Fruit fly (Drosophila melanogaster) whole organism, pupa: ENCODE results near the gene CG12608.

Source experiments
- CG10348 ChIP-seq: fragments of 200-800 bp; sonication (Bioruptor generic); IDR thresholded peaks from 2 replicates; pipeline ENCODE4 v1.3.6; 2022; ENCODE audit warnings: missing biosample characterization, missing genetic modification characterization
- CG12605 ChIP-seq: fragments of 200-800 bp; sonication (Bioruptor generic); IDR thresholded peaks from 2 replicates; pipeline ENCODE4 v1.3.6; 2022; ENCODE audit warnings: missing biosample characterization, missing genetic modification characterization
- CG13204 ChIP-seq: fragments of 200-800 bp; sonication (Bioruptor generic); optimal IDR thresholded peaks from 2 replicates; lab custom pipeline; 2018; ENCODE audit warnings: missing biosample characterization, mild to moderate bottlenecking, missing genetic modification characterization, moderate library complexity
- CG14655 ChIP-seq: fragments of 200-800 bp; sonication (Bioruptor generic); optimal IDR thresholded peaks from 3 replicates; lab custom pipeline; 2017; ENCODE audit warnings: mild to moderate bottlenecking, missing biosample characterization, missing genetic modification reagents, missing genetic modification characterization
- CG15710 ChIP-seq: fragments of 200-800 bp; sonication (Bioruptor generic); optimal IDR thresholded peaks from 2 replicates; lab custom pipeline; 2018; ENCODE audit warnings: missing biosample characterization, mild to moderate bottlenecking, missing genetic modification characterization, moderate library complexity
- CG17806 ChIP-seq: fragments of 200-800 bp; sonication (Bioruptor generic); optimal IDR thresholded peaks from 2 replicates; lab custom pipeline; 2018; ENCODE audit warnings: missing biosample characterization, mild to moderate bottlenecking, missing genetic modification characterization, moderate library complexity
- CG32121 ChIP-seq: fragments of 200-800 bp; sonication (Bioruptor generic); IDR thresholded peaks from 2 replicates; pipeline ENCODE4 v1.3.6; 2022; ENCODE audit warnings: missing biosample characterization, missing genetic modification characterization
- CG34367 ChIP-seq: fragments of 200-800 bp; sonication (Bioruptor generic); optimal IDR thresholded peaks from 2 replicates; lab custom pipeline; 2018; ENCODE audit warnings: missing biosample characterization, mild to moderate bottlenecking, missing genetic modification characterization
- CG4496 ChIP-seq: fragments of 200-800 bp; sonication (Bioruptor generic); IDR thresholded peaks from 3 replicates; pipeline ENCODE4 v1.3.6; 2022; ENCODE audit warnings: missing biosample characterization, missing genetic modification characterization
- CG8159 ChIP-seq: fragments of 200-800 bp; sonication (Bioruptor generic); optimal IDR thresholded peaks from 3 replicates; lab custom pipeline; 2018; ENCODE audit warnings: missing biosample characterization, mild to moderate bottlenecking, missing genetic modification characterization, moderate library complexity
- CG8301 ChIP-seq: fragments of 200-800 bp; sonication (Bioruptor generic); optimal IDR thresholded peaks from 2 replicates; lab custom pipeline; 2018; ENCODE audit warnings: missing biosample characterization, mild to moderate bottlenecking, missing genetic modification characterization
- CG9948 ChIP-seq: fragments of 200-800 bp; sonication (Bioruptor generic); optimal IDR thresholded peaks from 2 replicates; lab custom pipeline; 2018; ENCODE audit warnings: missing biosample characterization, mild to moderate bottlenecking, missing genetic modification characterization, moderate library complexity
- D1 ChIP-seq: fragments of 200-800 bp; sonication (Bioruptor generic); optimal IDR thresholded peaks from 2 replicates; lab custom pipeline; 2018; ENCODE audit warnings: missing biosample characterization, mild to moderate bottlenecking, missing genetic modification characterization, moderate library complexity
- EcR ChIP-seq: fragments of 200-800 bp; sonication (Bioruptor generic); optimal IDR thresholded peaks from 3 replicates; lab custom pipeline; 2019; ENCODE audit warnings: missing biosample characterization, missing genetic modification characterization, mild to moderate bottlenecking, moderate library complexity, missing genetic modification reagents
- Ets98B ChIP-seq: fragments of 200-800 bp; sonication (Bioruptor generic); IDR thresholded peaks from 2 replicates; pipeline ENCODE4 v1.3.6; 2022; ENCODE audit warnings: missing biosample characterization, missing genetic modification characterization
- Pif1A ChIP-seq: fragments of 200-800 bp; sonication (Bioruptor generic); optimal IDR thresholded peaks from 3 replicates; lab custom pipeline; 2016; ENCODE audit warnings: missing biosample characterization, missing genetic modification characterization
- Pif1B ChIP-seq: fragments of 200-800 bp; sonication (Bioruptor generic); optimal IDR thresholded peaks from 3 replicates; lab custom pipeline; 2016; ENCODE audit warnings: missing biosample characterization, missing genetic modification characterization
- Snoo ChIP-seq: fragments of 200-800 bp; sonication (Bioruptor generic); optimal IDR thresholded peaks from 3 replicates; lab custom pipeline; 2017; ENCODE audit warnings: missing biosample characterization, mild to moderate bottlenecking, missing genetic modification characterization, inconsistent platforms
- fd96Ca ChIP-seq: fragments of 200-800 bp; sonication (Bioruptor generic); IDR thresholded peaks from 3 replicates; pipeline ENCODE4 v1.3.6; 2022; ENCODE audit warnings: missing biosample characterization, missing genetic modification characterization
- gl ChIP-seq: fragments of 200-800 bp; sonication (Bioruptor generic); optimal IDR thresholded peaks from 2 replicates; lab custom pipeline; 2018; ENCODE audit warnings: missing biosample characterization, mild to moderate bottlenecking, missing genetic modification characterization
- rn ChIP-seq: fragments of 200-800 bp; sonication (Bioruptor generic); IDR thresholded peaks from 2 replicates; pipeline ENCODE4 v1.3.6; 2022; ENCODE audit warnings: missing biosample characterization, missing genetic modification characterization

Gene CG12608

DNA sequence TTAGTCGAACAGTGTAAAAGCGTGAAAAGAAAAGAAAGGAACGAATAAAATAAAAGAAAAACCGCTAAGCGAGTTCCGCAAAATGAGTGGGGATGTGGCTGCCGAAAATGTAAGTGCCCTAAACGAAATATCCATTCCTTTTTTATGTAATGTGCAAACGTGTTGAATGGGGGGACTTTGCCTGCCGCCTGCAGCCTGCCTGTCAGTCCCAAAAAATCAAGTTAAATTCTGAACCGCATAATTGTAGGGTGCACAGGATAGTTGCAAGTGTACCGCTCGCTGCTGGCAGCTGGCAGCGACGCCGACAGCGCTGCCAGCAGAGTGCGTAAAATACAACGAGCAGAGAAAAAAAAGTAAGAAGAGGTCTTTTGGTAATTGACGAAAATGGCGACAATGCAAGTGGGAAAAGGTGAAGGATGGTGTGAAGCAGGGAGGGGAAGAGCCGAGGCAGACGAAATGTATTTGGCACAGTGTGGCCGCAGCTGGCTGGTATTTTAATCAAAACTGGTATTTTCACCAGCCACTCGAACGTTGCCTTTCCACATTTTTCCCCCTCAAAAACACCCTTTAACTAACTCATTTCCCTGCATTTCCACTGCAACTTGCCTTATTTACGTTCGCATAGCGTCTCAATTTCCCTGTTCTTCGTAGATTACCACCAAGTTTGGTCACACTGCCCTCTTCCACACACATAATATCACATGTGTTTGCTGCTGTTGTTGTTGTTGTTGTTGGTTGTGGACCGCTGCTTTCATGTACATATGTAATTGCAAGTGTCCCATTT is 24.5 kb downstream of the CG12608 start:
- TF ChIP-seq CG10348 = no peak
- TF ChIP-seq Snoo (tag; lab: Kevin White, UChicago) = no peak
- no peak for TF ChIP-seq CG12605 (GFP tag; lab: Robert Waterston, UW)
- TF ChIP-seq CG32121 (GFP tag; lab: Robert Waterston, UW) = 0 out of 2 replicates have a peak, but pooled peaks have one; percentile 23
- TF ChIP-seq D1 = no peak
- TF ChIP-seq CG34367 (tag; lab: Kevin White, UChicago) = no peak
- TF ChIP-seq CG8159 (tag; lab: Kevin White, UChicago) = no peak
- TF ChIP-seq CG4496 (GFP tag; lab: Robert Waterston, UW) = 0 out of 3 replicates have a peak, but pooled peaks have one; percentile 17
- TF ChIP-seq CG14655 (GFP tag; lab: Kevin White, UChicago) = no peak

DNA sequence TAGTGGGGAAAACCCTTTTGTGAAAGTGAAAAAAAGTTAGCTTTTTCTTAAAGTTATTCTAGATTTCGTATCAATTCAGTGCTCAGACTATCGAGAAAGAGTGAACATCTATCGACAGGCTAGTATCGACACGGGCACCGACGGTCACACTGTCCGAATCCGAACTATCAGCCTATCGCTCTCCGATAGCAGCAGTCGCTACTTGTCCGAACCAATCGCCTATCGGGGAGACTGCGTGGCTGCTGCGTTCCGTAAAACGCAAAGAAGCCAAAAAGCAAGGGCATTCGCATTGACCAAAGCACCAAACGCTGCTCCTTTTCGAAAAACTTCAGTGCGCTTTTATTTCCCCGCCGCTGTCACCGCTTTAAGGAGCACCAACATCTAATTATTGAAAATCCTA is 25.1 kb downstream of the CG12608 start, which contains the start of gene Top1:
TSS of gene Top1 (plus strand) at position 190 of the 400 bp plus-strand sequence.
- TF ChIP-seq CG10348 = no peak
- TF ChIP-seq D1 = no peak
- TF ChIP-seq CG17806 (tag; lab: Kevin White, UChicago) = no peak
- TF ChIP-seq CG12605 (GFP tag; lab: Robert Waterston, UW) = peak; percentile 32; the same call in 1 of the 2 replicates
- no peak for TF ChIP-seq CG13204
- no peak for TF ChIP-seq gl
- no peak for TF ChIP-seq CG34367 (tag; lab: Kevin White, UChicago)
- no peak for TF ChIP-seq Pif1B
- TF ChIP-seq CG15710 (tag; lab: Kevin White, UChicago) = no peak
- no peak for TF ChIP-seq Snoo (tag; lab: Kevin White, UChicago)
- TF ChIP-seq CG4496 (GFP tag; lab: Robert Waterston, UW) = 0 out of 3 replicates have a peak, but pooled peaks have one; percentile 15
- TF ChIP-seq Ets98B (GFP tag; lab: Robert Waterston, UW) = peak; percentile 23; the same call in 1 of the 2 replicates
- no peak for TF ChIP-seq EcR
- TF ChIP-seq fd96Ca (GFP tag; lab: Robert Waterston, UW) = no peak
- no peak for TF ChIP-seq CG32121 (GFP tag; lab: Robert Waterston, UW)
- no peak for TF ChIP-seq Pif1A
- no peak for TF ChIP-seq CG14655 (GFP tag; lab: Kevin White, UChicago)
- no peak for TF ChIP-seq rn (GFP tag; lab: Robert Waterston, UW)

DNA sequence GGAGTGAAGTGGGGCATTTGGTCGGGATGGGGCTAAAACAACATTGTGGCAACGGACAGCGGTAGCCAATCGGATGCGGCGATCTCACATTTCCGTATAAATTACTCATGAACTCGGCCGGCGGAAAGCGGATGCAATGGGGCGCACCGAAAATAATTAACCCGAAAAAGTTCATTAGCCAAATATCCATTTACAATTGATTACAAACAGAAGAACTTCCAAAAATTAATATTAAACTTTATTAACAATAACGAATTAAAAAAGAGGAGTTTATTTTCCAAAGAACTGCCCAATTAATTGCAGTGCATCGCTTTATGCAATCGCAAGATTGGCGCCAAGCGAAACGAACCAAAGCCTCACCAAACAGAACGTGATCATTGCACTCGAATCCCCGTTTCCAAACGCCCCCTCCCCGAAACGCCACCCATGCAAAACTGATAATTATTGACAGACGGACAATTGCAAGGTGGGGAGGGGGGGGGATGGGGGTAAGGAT is 30.5 kb downstream of the CG12608 start:
- TF ChIP-seq CG14655 (GFP tag; lab: Kevin White, UChicago) (peak; percentile 44), CG8301 (tag; lab: Kevin White, UChicago) (peak; percentile 18), CG13204 (no peak), Pif1A (no peak), CG12605 (GFP tag; lab: Robert Waterston, UW) (0 out of 2 replicates have a peak, but pooled peaks have one; percentile 14), CG10348 (no peak), CG8159 (tag; lab: Kevin White, UChicago) (peak; percentile 26), gl (no peak), Pif1B (no peak), EcR (peak; percentile 33), rn (GFP tag; lab: Robert Waterston, UW) (no peak), Ets98B (GFP tag; lab: Robert Waterston, UW) (peak; percentile 25; the same call in 1 of the 2 replicates), D1 (no peak), fd96Ca (GFP tag; lab: Robert Waterston, UW) (peak; percentile 58; the same call in 1 of the 3 replicates), CG17806 (tag; lab: Kevin White, UChicago) (peak; percentile 17), Snoo (tag; lab: Kevin White, UChicago) (no peak), CG9948 (tag; lab: Kevin White, UChicago) (no peak), CG15710 (tag; lab: Kevin White, UChicago) (peak; percentile 28), CG4496 (GFP tag; lab: Robert Waterston, UW) (peak; percentile 54; the same call in 1 of the 3 replicates)
- TF ChIP-seq, all 21 proteins: peak for 10

DNA sequence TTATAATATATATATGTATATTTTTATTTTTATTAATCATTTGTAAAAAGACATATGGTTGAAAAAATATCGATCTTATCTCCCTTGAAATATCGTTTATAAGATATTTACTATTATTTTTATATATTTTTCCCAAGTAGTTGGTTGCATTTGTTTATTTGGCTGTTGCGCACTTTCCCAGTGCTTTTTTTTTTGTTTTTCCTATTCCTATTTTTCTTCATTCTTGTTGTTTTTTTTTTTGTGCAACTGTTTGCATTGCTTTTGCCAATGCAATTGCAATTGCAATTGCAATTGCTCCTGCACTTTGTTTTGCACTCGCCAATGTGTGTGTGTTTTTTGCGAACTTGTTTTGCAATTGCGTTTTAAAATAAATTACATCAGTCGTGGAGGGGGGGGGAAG is 31.0 kb downstream of the CG12608 start:
- no peak for TF ChIP-seq Pif1A
- TF ChIP-seq CG32121 (GFP tag; lab: Robert Waterston, UW) = peak; percentile 37; the same call in 1 of the 2 replicates
- no peak for TF ChIP-seq fd96Ca (GFP tag; lab: Robert Waterston, UW)
- no peak for TF ChIP-seq CG10348
- peak; percentile 94 for TF ChIP-seq CG12605 (GFP tag; lab: Robert Waterston, UW)
- no peak for TF ChIP-seq CG15710 (tag; lab: Kevin White, UChicago)
- peak; percentile 75 for TF ChIP-seq Ets98B (GFP tag; lab: Robert Waterston, UW)
- no peak for TF ChIP-seq CG9948 (tag; lab: Kevin White, UChicago)
- TF ChIP-seq rn (GFP tag; lab: Robert Waterston, UW) = 0 out of 2 replicates have a peak, but pooled peaks have one; percentile 21
- TF ChIP-seq CG14655 (GFP tag; lab: Kevin White, UChicago) = peak; percentile 45
- TF ChIP-seq CG4496 (GFP tag; lab: Robert Waterston, UW) = peak; percentile 90

DNA sequence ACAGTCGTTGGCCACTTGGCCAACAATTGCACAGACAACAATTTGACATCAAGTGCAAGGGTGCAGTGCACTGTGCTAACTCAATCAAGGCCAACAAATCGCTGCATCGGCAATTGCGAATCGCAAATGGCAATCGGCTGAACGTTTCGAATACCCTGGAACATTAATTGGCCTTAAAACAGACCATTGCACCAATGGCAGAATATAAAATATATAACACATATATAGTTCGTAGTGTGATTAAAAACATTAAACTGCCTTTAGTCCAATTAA is 31.6 kb downstream of the CG12608 start:
- TF ChIP-seq EcR (peak; percentile 70), CG15710 (tag; lab: Kevin White, UChicago) (no peak)
